Fruit fly (Drosophila melanogaster): ENCODE data around the gene Sema1a.

The Sema1a gene

dm6 chr2L:8553789-8554626, 12.1 kb downstream of the Sema1a start (continued):
- TF ChIP-seq CG16863 (GFP tag; optimal IDR thresholded peaks at IDR 0.05) (peak; percentile 50), CG12391 (tag; optimal IDR thresholded peaks at IDR 0.05) (peak; percentile 45), B-H1 (GFP tag; IDR thresholded peaks at IDR 0.05) (no peak), Gsc (GFP tag; IDR thresholded peaks at IDR 0.05) (no peak), CG1602 (GFP tag; optimal IDR thresholded peaks at IDR 0.05) (peak; percentile 39), gcm2 (GFP tag; optimal IDR thresholded peaks at IDR 0.05) (peak; percentile 35), CG7839 (tag; optimal IDR thresholded peaks at IDR 0.05) (peak; percentile 50), Ssrp (tag; optimal IDR thresholded peaks at IDR 0.05) (peak; percentile 43), CG4424 (GFP tag; optimal IDR thresholded peaks at IDR 0.05) (peak; percentile 42), Fer3 (tag; optimal IDR thresholded peaks at IDR 0.05) (peak; percentile 21), TFAM (GFP tag; optimal IDR thresholded peaks at IDR 0.05) (no peak), toy (GFP tag; IDR thresholded peaks at IDR 0.05) (no peak), CG14860 (GFP tag; IDR thresholded peaks at IDR 0.05; ENCODE audit: partially characterized antibody) (no peak), lilli (GFP tag; optimal IDR thresholded peaks at IDR 0.05) (peak; percentile 33), jigr1 (GFP tag; IDR thresholded peaks at IDR 0.05) (no peak), CG6813 (GFP tag; optimal IDR thresholded peaks at IDR 0.05) (no peak), CG11695 (GFP tag; IDR thresholded peaks at IDR 0.05) (peak; percentile 47; the same call in 1 of the 3 replicates), CG12155 (GFP tag; optimal IDR thresholded peaks at IDR 0.05) (peak; percentile 11), sr (GFP tag; IDR thresholded peaks at IDR 0.05) (no peak), CG7372 (GFP tag; IDR thresholded peaks at IDR 0.05) (no peak), nmo (GFP tag; optimal IDR thresholded peaks at IDR 0.05) (peak; percentile 54), CG16815 (GFP tag; optimal IDR thresholded peaks at IDR 0.05) (no peak), Stat92E (GFP tag; optimal IDR thresholded peaks at IDR 0.05) (no peak), slbo (GFP tag; IDR thresholded peaks at IDR 0.05) (0 out of 2 replicates have a peak, but pooled peaks have one; percentile 11), sens-2 (GFP tag; IDR thresholded peaks at IDR 0.05) (no peak), Sry-δ (GFP tag; optimal IDR thresholded peaks at IDR 0.05) (peak; percentile 3), hkb (optimal IDR thresholded peaks at IDR 0.05) (no peak), hkb (GFP tag; IDR thresholded peaks at IDR 0.05) (peak; percentile 43; the same call in 1 of the 2 replicates), hb (GFP tag; IDR thresholded peaks at IDR 0.05; ENCODE audit: partially characterized antibody) (no peak), D (optimal IDR thresholded peaks at IDR 0.05) (no peak), D (GFP tag; optimal IDR thresholded peaks at IDR 0.05) (peak; percentile 37), NFAT (GFP tag; IDR thresholded peaks at IDR 0.05) (no peak), schlank (tag; optimal IDR thresholded peaks at IDR 0.05) (no peak), Side (GFP tag; optimal IDR thresholded peaks at IDR 0.05) (peak; percentile 51), CG18599 (GFP tag; optimal IDR thresholded peaks at IDR 0.05) (peak; percentile 67), chinmo (GFP tag; IDR thresholded peaks at IDR 0.05; ENCODE audit: partially characterized antibody) (0 out of 4 replicates have a peak, but pooled peaks have one; percentile 79), ab (GFP tag; optimal IDR thresholded peaks at IDR 0.05) (no peak), ato (GFP tag; IDR thresholded peaks at IDR 0.05; ENCODE audit: partially characterized antibody) (no peak), Asciz (GFP tag; optimal IDR thresholded peaks at IDR 0.05) (peak; percentile 35), ci (GFP tag; IDR thresholded peaks at IDR 0.05) (no peak), CG3407 (GFP tag; optimal IDR thresholded peaks at IDR 0.05) (no peak), zfh2 (GFP tag; optimal IDR thresholded peaks at IDR 0.05) (peak; percentile 12), CG31224 (GFP tag; IDR thresholded peaks at IDR 0.05) (no peak), odd (GFP tag; optimal IDR thresholded peaks at IDR 0.05) (peak; percentile 26), z (GFP tag; IDR thresholded peaks at IDR 0.05) (no peak), CG2875 (GFP tag; optimal IDR thresholded peaks at IDR 0.05) (peak; percentile 50), mam (GFP tag; optimal IDR thresholded peaks at IDR 0.05) (peak; percentile 14), gem (tag; optimal IDR thresholded peaks at IDR 0.05) (peak; percentile 66), her (GFP tag; optimal IDR thresholded peaks at IDR 0.05) (peak; percentile 45)

Measured in whole organism, embryonic.